Fruit fly (Drosophila melanogaster) whole organism, embryonic: ENCODE data around the gene CG32483.
A peak's percentile ranks its signal among the peaks of the same experiment; 100 is the strongest.

ENCODE experiments used
- Abd-B ChIP-seq: fragments of 200-800 bp; sonication (Bioruptor generic); optimal IDR thresholded peaks from 2 replicates; lab custom pipeline; 2018; ENCODE audit warnings: missing biosample characterization, mild to moderate bottlenecking, missing genetic modification characterization, moderate library complexity
- CG11247 ChIP-seq: fragments of 200-800 bp; sonication (Bioruptor generic); IDR thresholded peaks from 2 replicates; pipeline ENCODE4 v1.3.6; 2022; ENCODE audit warnings: missing biosample characterization, missing genetic modification characterization
- CG11456 ChIP-seq: fragments of 200-800 bp; sonication (Bioruptor generic); IDR thresholded peaks from 3 replicates; pipeline ENCODE4 v1.3.6; 2022; ENCODE audit warnings: missing biosample characterization, missing genetic modification characterization
- CG12155 ChIP-seq: fragments of 200-800 bp; sonication (Bioruptor generic); optimal IDR thresholded peaks from 3 replicates; lab custom pipeline; 2016; ENCODE audit warnings: missing biosample characterization, missing genetic modification characterization
- CG12744 ChIP-seq: fragments of 200-800 bp; sonication (Bioruptor generic); optimal IDR thresholded peaks from 2 replicates; lab custom pipeline; 2016; ENCODE audit warnings: missing biosample characterization, missing genetic modification characterization
- CG12942 ChIP-seq: fragments of 200-800 bp; sonication (Bioruptor generic); optimal IDR thresholded peaks from 3 replicates; lab custom pipeline; 2016; ENCODE audit warnings: missing biosample characterization, missing genetic modification characterization
- CG14667 ChIP-seq: fragments of 200-800 bp; sonication (Bioruptor generic); IDR thresholded peaks from 2 replicates; pipeline ENCODE4 v1.3.6; 2022; ENCODE audit warnings: missing biosample characterization, missing genetic modification characterization
- CG14860 ChIP-seq: fragments of 200-800 bp; sonication (Bioruptor generic); IDR thresholded peaks from 3 replicates; pipeline ENCODE4 v1.3.6; 2022; ENCODE audit warnings: missing biosample characterization, missing genetic modification characterization; ENCODE audit not compliant: partially characterized antibody
- CG1603 ChIP-seq: fragments of 200-800 bp; sonication (Bioruptor generic); optimal IDR thresholded peaks from 2 replicates; lab custom pipeline; 2019; ENCODE audit warnings: missing biosample characterization, mild to moderate bottlenecking, missing genetic modification characterization, moderate library complexity
- CG17829 ChIP-seq: fragments of 200-800 bp; optimal IDR thresholded peaks from 2 replicates; lab custom pipeline; 2019; ENCODE audit warnings: missing biosample characterization, mild to moderate bottlenecking, missing genetic modification characterization, moderate library complexity
- CG2889 ChIP-seq: fragments of 200-800 bp; sonication (Bioruptor generic); IDR thresholded peaks from 3 replicates; pipeline ENCODE4 v1.3.6; 2022; ENCODE audit warnings: missing biosample characterization, missing genetic modification characterization
- CG3065 ChIP-seq: fragments of 200-800 bp; sonication (Bioruptor generic); optimal IDR thresholded peaks from 2 replicates; lab custom pipeline; 2016; ENCODE audit warnings: missing biosample characterization, missing genetic modification characterization
- CG31224 ChIP-seq: fragments of 200-800 bp; sonication (Bioruptor generic); IDR thresholded peaks from 2 replicates; pipeline ENCODE4 v1.3.6; 2022; ENCODE audit warnings: missing biosample characterization, missing genetic modification characterization
- CG4617 ChIP-seq: fragments of 200-800 bp; sonication (Bioruptor generic); optimal IDR thresholded peaks from 3 replicates; lab custom pipeline; 2016; ENCODE audit warnings: missing biosample characterization, missing genetic modification characterization, borderline replicate concordance
- CG4820 ChIP-seq: fragments of 200-800 bp; sonication (Bioruptor generic); optimal IDR thresholded peaks from 3 replicates; lab custom pipeline; 2016; ENCODE audit warnings: missing biosample characterization, missing genetic modification characterization
- CG5245 ChIP-seq: fragments of 200-800 bp; sonication (Bioruptor generic); optimal IDR thresholded peaks from 3 replicates; lab custom pipeline; 2016; ENCODE audit warnings: missing biosample characterization, missing genetic modification characterization
- CG6175 ChIP-seq: fragments of 200-800 bp; sonication (Bioruptor generic); IDR thresholded peaks from 3 replicates; pipeline ENCODE4 v1.3.6; 2022; ENCODE audit warnings: missing biosample characterization, missing genetic modification characterization
- CG7839 ChIP-seq: fragments of 200-800 bp; sonication (Bioruptor generic); optimal IDR thresholded peaks from 3 replicates; lab custom pipeline; 2018; ENCODE audit warnings: missing biosample characterization, mild to moderate bottlenecking, missing genetic modification characterization, moderate library complexity
- CG8089 ChIP-seq: fragments of 200-800 bp; sonication (Bioruptor generic); optimal IDR thresholded peaks from 3 replicates; lab custom pipeline; 2016; ENCODE audit warnings: missing biosample characterization, missing genetic modification characterization
- CG8478 ChIP-seq: fragments of >200 bp; optimal IDR thresholded peaks from 2 replicates; lab custom pipeline; 2018
- CG9609 ChIP-seq: fragments of 200-800 bp; sonication (Bioruptor generic); optimal IDR thresholded peaks from 3 replicates; lab custom pipeline; 2016; ENCODE audit warnings: missing biosample characterization, missing genetic modification characterization
- CG9932 ChIP-seq: fragments of 200-800 bp; sonication (Bioruptor generic); IDR thresholded peaks from 2 replicates; pipeline ENCODE4 v1.3.6; 2022; ENCODE audit warnings: missing biosample characterization, missing genetic modification characterization
- D ChIP-seq, 2 experiments: fragments of 200-800 bp in 1 of 2; fragments of >200 bp in 1 of 2; sonication (Bioruptor generic) in 1 of 2; optimal IDR thresholded peaks; 2 replicates in 1 of 2; 3 replicates in 1 of 2; lab custom pipeline; 2017; ENCODE audit warnings: mild to moderate bottlenecking in 1 of 2, missing biosample characterization in 1 of 2, missing genetic modification characterization in 1 of 2, missing genetic modification reagents in 1 of 2
- Doc2 ChIP-seq: fragments of 200-800 bp; sonication (Bioruptor generic); IDR thresholded peaks from 2 replicates; pipeline ENCODE4 v1.3.6; 2022; ENCODE audit warnings: missing biosample characterization, missing genetic modification characterization
- Drgx ChIP-seq: fragments of 200-800 bp; sonication (Bioruptor generic); IDR thresholded peaks from 2 replicates; pipeline ENCODE4 v1.3.6; 2022; ENCODE audit warnings: missing biosample characterization, missing genetic modification characterization
- ERR ChIP-seq: fragments of 200-800 bp; sonication (Bioruptor generic); optimal IDR thresholded peaks from 2 replicates; lab custom pipeline; 2016; ENCODE audit warnings: missing biosample characterization, missing genetic modification characterization
- Fer2 ChIP-seq: fragments of 200-800 bp; sonication (Bioruptor generic); optimal IDR thresholded peaks from 2 replicates; lab custom pipeline; 2018; ENCODE audit warnings: missing biosample characterization, mild to moderate bottlenecking, missing genetic modification characterization, moderate library complexity
- H15 ChIP-seq: fragments of 200-800 bp; sonication (Bioruptor generic); IDR thresholded peaks from 3 replicates; pipeline ENCODE4 v1.3.6; 2022; ENCODE audit warnings: missing biosample characterization, missing genetic modification characterization
- HLH3B ChIP-seq: fragments of 200-800 bp; sonication (Bioruptor generic); IDR thresholded peaks from 2 replicates; pipeline ENCODE4 v1.3.6; 2022; ENCODE audit warnings: missing biosample characterization, missing genetic modification characterization
- Med ChIP-seq: fragments of 200-800 bp; sonication (Bioruptor generic); peaks from one replicate; lab custom pipeline; 2016; ENCODE audit warnings: missing biosample characterization, missing genetic modification characterization, mild to moderate bottlenecking, inconsistent platforms, moderate library complexity
- Nf-YB ChIP-seq: fragments of 200-800 bp; sonication (Bioruptor generic); optimal IDR thresholded peaks from 3 replicates; lab custom pipeline; 2019; ENCODE audit warnings: missing biosample characterization, mild to moderate bottlenecking, missing genetic modification characterization, moderate library complexity
- TFAM ChIP-seq: fragments of 200-800 bp; sonication (Bioruptor generic); optimal IDR thresholded peaks from 2 replicates; lab custom pipeline; 2017; ENCODE audit warnings: missing biosample characterization, missing genetic modification characterization, inconsistent platforms
- Tbp ChIP-seq: fragments of >200 bp; optimal IDR thresholded peaks from 2 replicates; lab custom pipeline; 2018; ENCODE audit warnings: missing biosample characterization, missing genetic modification characterization
- Vsx1 ChIP-seq: fragments of 200-800 bp; sonication (Bioruptor generic); optimal IDR thresholded peaks from 2 replicates; lab custom pipeline; 2017; ENCODE audit warnings: missing biosample characterization, mild to moderate bottlenecking, missing genetic modification characterization, missing genetic modification reagents
- YL-1 ChIP-seq: fragments of 200-800 bp; sonication (Bioruptor generic); optimal IDR thresholded peaks from 3 replicates; lab custom pipeline; 2017; ENCODE audit warnings: missing biosample characterization, mild to moderate bottlenecking, missing genetic modification characterization
- bigmax ChIP-seq: fragments of 200-800 bp; sonication (Bioruptor generic); optimal IDR thresholded peaks from 2 replicates; lab custom pipeline; 2018; ENCODE audit warnings: missing biosample characterization, mild to moderate bottlenecking, missing genetic modification characterization
- br ChIP-seq: fragments of >200 bp; optimal IDR thresholded peaks from 2 replicates; lab custom pipeline; 2017
- ci ChIP-seq: fragments of 200-800 bp; sonication (Bioruptor generic); IDR thresholded peaks from 3 replicates; pipeline ENCODE4 v1.3.6; 2022; ENCODE audit warnings: missing biosample characterization, missing genetic modification characterization
- cwo ChIP-seq: fragments of 200-800 bp; sonication (Bioruptor generic); optimal IDR thresholded peaks from 3 replicates; lab custom pipeline; 2017; ENCODE audit warnings: missing biosample characterization, missing genetic modification characterization, mild to moderate bottlenecking, moderate library complexity, missing genetic modification reagents
- gcm2 ChIP-seq: fragments of 200-800 bp; sonication (Bioruptor generic); optimal IDR thresholded peaks from 2 replicates; lab custom pipeline; 2016; ENCODE audit warnings: missing biosample characterization, missing genetic modification characterization
- ham ChIP-seq: fragments of 200-800 bp; sonication (Bioruptor generic); IDR thresholded peaks from 2 replicates; pipeline ENCODE4 v1.3.6; 2022; ENCODE audit warnings: missing biosample characterization, missing genetic modification characterization
- jing ChIP-seq: fragments of 200-800 bp; sonication (Bioruptor generic); optimal IDR thresholded peaks from 2 replicates; lab custom pipeline; 2018; ENCODE audit warnings: missing biosample characterization, mild to moderate bottlenecking, missing genetic modification characterization
- maf-S ChIP-seq: fragments of 200-800 bp; sonication (Bioruptor generic); optimal IDR thresholded peaks from 2 replicates; lab custom pipeline; 2016; ENCODE audit warnings: missing biosample characterization, missing genetic modification characterization
- pum ChIP-seq: fragments of 200-800 bp; sonication (Bioruptor generic); optimal IDR thresholded peaks from 2 replicates; lab custom pipeline; 2016; ENCODE audit warnings: missing biosample characterization, missing genetic modification characterization
- pzg ChIP-seq: fragments of 200-800 bp; sonication (Bioruptor generic); optimal IDR thresholded peaks from 3 replicates; lab custom pipeline; 2018; ENCODE audit warnings: missing biosample characterization, mild to moderate bottlenecking, missing genetic modification characterization, moderate library complexity
- schlank ChIP-seq: fragments of 200-800 bp; sonication (Bioruptor generic); optimal IDR thresholded peaks from 2 replicates; lab custom pipeline; 2018; ENCODE audit warnings: missing biosample characterization, mild to moderate bottlenecking, missing genetic modification characterization
- scrt ChIP-seq: fragments of 200-800 bp; sonication (Bioruptor generic); optimal IDR thresholded peaks from 2 replicates; lab custom pipeline; 2018; ENCODE audit warnings: missing biosample characterization, mild to moderate bottlenecking, missing genetic modification characterization, moderate library complexity
- sna ChIP-seq: fragments of 200-800 bp; sonication (Bioruptor generic); IDR thresholded peaks from 2 replicates; pipeline ENCODE4 v1.3.6; 2022; ENCODE audit warnings: missing biosample characterization, missing genetic modification characterization; ENCODE audit not compliant: partially characterized antibody
- so ChIP-seq: fragments of 200-800 bp; sonication (Bioruptor generic); IDR thresholded peaks from 3 replicates; pipeline ENCODE4 v1.3.6; 2022; ENCODE audit warnings: missing biosample characterization, missing genetic modification characterization
- trem ChIP-seq: fragments of 200-800 bp; optimal IDR thresholded peaks from 3 replicates; lab custom pipeline; 2019; ENCODE audit warnings: missing biosample characterization, mild to moderate bottlenecking, missing genetic modification characterization, moderate library complexity
- ttk ChIP-seq: fragments of 200-800 bp; sonication (Bioruptor generic); IDR thresholded peaks from 2 replicates; pipeline ENCODE4 v2.1.2; 2022; ENCODE audit warnings: missing biosample characterization, missing genetic modification characterization

CG32483 gene

DNA sequence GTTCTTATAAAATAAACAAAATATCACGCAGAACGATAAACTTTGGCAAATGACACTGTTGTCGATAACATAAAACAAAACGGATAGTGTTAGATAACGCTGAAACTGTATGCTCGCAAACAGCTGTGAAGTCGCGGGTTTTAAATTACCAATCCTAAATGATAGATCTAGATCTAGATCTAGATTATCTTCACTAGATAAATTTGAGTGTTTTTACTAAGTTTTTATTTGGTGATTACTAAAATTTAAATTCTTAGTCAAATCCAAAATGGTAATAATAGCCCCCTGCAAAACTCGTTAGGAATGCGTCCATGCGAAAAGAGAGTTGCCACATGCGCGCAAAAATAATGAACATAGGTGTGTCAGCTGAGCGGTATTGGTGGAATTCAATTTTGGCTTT, 35.9 kb downstream of the CG32483 start, which contains the start of the genes MED30 and Rev1:
Gene MED30 (minus strand): TSS at position 71 of the 400 bp plus-strand sequence.
Gene Rev1 (plus strand): TSS at position 345 of the 400 bp plus-strand sequence.
- TF ChIP-seq D (optimal IDR thresholded peaks at IDR 0.05; lab: Kevin White, UChicago): no peak
- TF ChIP-seq D (GFP tag; optimal IDR thresholded peaks at IDR 0.05; lab: Kevin White, UChicago): peak; percentile 80
- TF ChIP-seq CG1603 (tag; lab: Kevin White, UChicago): peak; percentile 92
- TF ChIP-seq CG2889: peak; percentile 82
- TF ChIP-seq Drgx (GFP tag; lab: Robert Waterston, UW): peak; percentile 89
- peak; percentile 96 for TF ChIP-seq CG9609
- TF ChIP-seq Tbp (GFP tag; lab: Kevin White, UChicago): no peak
- TF ChIP-seq CG17829 (tag; lab: Kevin White, UChicago): peak; percentile 91
- TF ChIP-seq schlank (tag; lab: Kevin White, UChicago): peak; percentile 87
- TF ChIP-seq br (lab: Kevin White, UChicago): no peak
- TF ChIP-seq CG4820 (GFP tag; lab: Kevin White, UChicago): peak; percentile 80
- TF ChIP-seq ttk (GFP tag; lab: Robert Waterston, UW): peak; percentile 86
- peak; percentile 59; the same call in 1 of the 2 replicates for TF ChIP-seq sna (GFP tag; lab: Robert Waterston, UW)
- TF ChIP-seq ERR: peak; percentile 94
- peak; percentile 97 for TF ChIP-seq CG4617 (GFP tag; lab: Kevin White, UChicago)
- peak; percentile 88 for TF ChIP-seq gcm2
- peak; percentile 86 for TF ChIP-seq CG11456 (GFP tag; lab: Robert Waterston, UW)
- TF ChIP-seq pum (GFP tag; lab: Kevin White, UChicago): peak; percentile 97
- TF ChIP-seq ham: peak; percentile 74; the same call in 1 of the 2 replicates
- peak; percentile 92 for TF ChIP-seq CG11247 (GFP tag; lab: Robert Waterston, UW)
- peak; percentile 42 for TF ChIP-seq bigmax (GFP tag; lab: Kevin White, UChicago)
- TF ChIP-seq CG8089 (GFP tag; lab: Kevin White, UChicago): peak; percentile 87
- peak; percentile 77 for TF ChIP-seq Vsx1
- peak; percentile 99 for TF ChIP-seq Med (GFP tag; lab: Kevin White, UChicago)
- peak; percentile 94 for TF ChIP-seq CG12155
- peak; percentile 96 for TF ChIP-seq maf-S (GFP tag; lab: Kevin White, UChicago)
- peak; percentile 83 for TF ChIP-seq pzg
- peak; percentile 81 for TF ChIP-seq jing (GFP tag; lab: Kevin White, UChicago)
- TF ChIP-seq CG5245 (GFP tag; lab: Kevin White, UChicago): peak; percentile 94
- TF ChIP-seq CG31224 (GFP tag; lab: Robert Waterston, UW): peak; percentile 87
- TF ChIP-seq CG12942 (GFP tag; lab: Kevin White, UChicago): peak; percentile 96
- peak; percentile 87 for TF ChIP-seq cwo (GFP tag; lab: Kevin White, UChicago)
- TF ChIP-seq CG14667 (GFP tag; lab: Robert Waterston, UW): peak; percentile 84
- TF ChIP-seq CG8478 (lab: Kevin White, UChicago): no peak
- TF ChIP-seq Nf-YB: peak; percentile 77
- TF ChIP-seq trem (tag; lab: Kevin White, UChicago): peak; percentile 93
- TF ChIP-seq HLH3B: peak; percentile 91
- peak; percentile 95 for TF ChIP-seq ci
- peak; percentile 92 for TF ChIP-seq CG7839 (tag; lab: Kevin White, UChicago)
- TF ChIP-seq CG3065 (GFP tag; lab: Kevin White, UChicago): peak; percentile 77
- TF ChIP-seq CG9932: peak; percentile 97
- peak; percentile 91 for TF ChIP-seq Abd-B (GFP tag; lab: Kevin White, UChicago)
- peak; percentile 30 for TF ChIP-seq TFAM
- TF ChIP-seq Doc2: 0 out of 2 replicates have a peak, but pooled peaks have one; percentile 11
- peak; percentile 78; the same call in 2 of the 3 replicates for TF ChIP-seq CG6175 (GFP tag; lab: Robert Waterston, UW)
- TF ChIP-seq YL-1 (GFP tag; lab: Kevin White, UChicago): peak; percentile 88
- no peak for TF ChIP-seq CG14860
- TF ChIP-seq so (GFP tag; lab: Robert Waterston, UW): peak; percentile 88; the same call in 2 of the 3 replicates
- TF ChIP-seq scrt (GFP tag; lab: Kevin White, UChicago): peak; percentile 81
- peak; percentile 88 for TF ChIP-seq H15
- peak; percentile 94 for TF ChIP-seq Fer2
- peak; percentile 92 for TF ChIP-seq CG12744 (GFP tag; lab: Kevin White, UChicago)
